Fruit fly (Drosophila melanogaster): ENCODE results near the gene Ibf1.

Ibf1 gene

dm6 chr3R:9287710-9288109, 28.9 kb downstream of the Ibf1 start:
- TF ChIP-seq CG6163 (GFP tag; IDR thresholded peaks at IDR 0.05) (no peak), dsx (GFP tag; optimal IDR thresholded peaks at IDR 0.05; ENCODE audit: poor library complexity, severe bottlenecking) (no peak), CG6808 (GFP tag; optimal IDR thresholded peaks at IDR 0.05) (no peak), CG15336 (GFP tag; IDR thresholded peaks at IDR 0.05) (no peak), Hr38 (GFP tag; optimal IDR thresholded peaks at IDR 0.05) (no peak), Lpt (GFP tag; optimal IDR thresholded peaks at IDR 0.05) (no peak), CG11902 (GFP tag; optimal IDR thresholded peaks at IDR 0.05) (no peak), lz (GFP tag; optimal IDR thresholded peaks at IDR 0.05) (no peak)

dm6 chr3R:9297163-9297562, 38.4 kb downstream of the Ibf1 start:
- no peak for TF ChIP-seq net (GFP tag; optimal IDR thresholded peaks at IDR 0.05)
- TF ChIP-seq Ets96B (tag; optimal IDR thresholded peaks at IDR 0.05), result no peak
- no peak for TF ChIP-seq ss (GFP tag; optimal IDR thresholded peaks at IDR 0.05)
- TF ChIP-seq Eip93F (GFP tag; optimal IDR thresholded peaks at IDR 0.05), result no peak
- TF ChIP-seq CG31627 (GFP tag; optimal IDR thresholded peaks at IDR 0.05), result no peak
- no peak for TF ChIP-seq Met (GFP tag; optimal IDR thresholded peaks at IDR 0.05)
- no peak for TF ChIP-seq Gug (GFP tag; IDR thresholded peaks at IDR 0.05)
- no peak for TF ChIP-seq svp (GFP tag)
- no peak for TF ChIP-seq dsx (GFP tag; optimal IDR thresholded peaks at IDR 0.05; ENCODE audit: poor library complexity, severe bottlenecking)
- no peak for TF ChIP-seq Lpt (GFP tag; optimal IDR thresholded peaks at IDR 0.05)
- no peak for TF ChIP-seq CG8632 (GFP tag; optimal IDR thresholded peaks at IDR 0.05)
- no peak for TF ChIP-seq vri (GFP tag; optimal IDR thresholded peaks at IDR 0.05)
- no peak for TF ChIP-seq CG4318 (GFP tag; optimal IDR thresholded peaks at IDR 0.05)
- no peak for TF ChIP-seq Sox14 (GFP tag; optimal IDR thresholded peaks at IDR 0.05)
- TF ChIP-seq CG3032 (tag; optimal IDR thresholded peaks at IDR 0.05), result no peak
- TF ChIP-seq CG11294 (GFP tag; IDR thresholded peaks at IDR 0.05), result no peak
- no peak for TF ChIP-seq CG9139 (GFP tag; optimal IDR thresholded peaks at IDR 0.05)
- TF ChIP-seq Eip78C (GFP tag), result no peak
- no peak for TF ChIP-seq CG8119 (GFP tag; IDR thresholded peaks at IDR 0.05)
- no peak for TF ChIP-seq Eip75B (GFP tag; optimal IDR thresholded peaks at IDR 0.05)
